Worm (Caenorhabditis elegans): ENCODE measurements around the gene F58B4.7.
A peak's percentile ranks its signal among the peaks of the same experiment; 100 is the strongest.

DNA sequence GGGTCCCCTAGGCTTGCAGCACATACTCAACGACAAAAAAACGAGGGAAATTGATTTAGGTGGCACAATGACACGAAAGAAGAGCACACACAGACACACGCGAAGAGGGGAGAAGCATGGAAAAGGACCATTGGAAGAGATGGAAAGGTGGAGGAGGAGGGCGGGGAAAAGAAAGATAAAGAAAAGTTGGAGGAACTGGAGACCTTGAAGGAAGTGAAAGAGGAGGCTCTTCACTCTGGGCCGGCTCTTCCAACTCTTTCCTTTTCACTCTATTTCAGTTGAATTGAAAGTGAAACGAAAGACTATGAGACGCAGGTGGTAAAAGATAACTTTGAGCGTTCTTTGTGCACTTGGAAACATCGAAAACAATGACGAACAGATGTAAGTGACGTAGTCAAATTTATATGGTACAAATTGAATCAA is 38.3 kb upstream of the F58B4.7 start:
- no peak for TF ChIP-seq unc-39 (tag; optimal IDR thresholded peaks at IDR 0.05)
- TF ChIP-seq snpc-4 (tag; optimal IDR thresholded peaks at IDR 0.05): peak; percentile 42
